Worm (Caenorhabditis elegans): Measurements from ENCODE around the gene npp-16.

npp-16 gene

ce11 chrIII:11948437-11948836, 32.7 kb downstream of the npp-16 start:
- TF ChIP-seq ztf-25 (GFP tag; IDR thresholded peaks at IDR 0.05) (no peak), dpl-1 (GFP tag; optimal IDR thresholded peaks at IDR 0.05) (no peak), F23B12.7 (tag; optimal IDR thresholded peaks at IDR 0.05; ENCODE audit: insufficient read depth) (no peak)

DNA sequence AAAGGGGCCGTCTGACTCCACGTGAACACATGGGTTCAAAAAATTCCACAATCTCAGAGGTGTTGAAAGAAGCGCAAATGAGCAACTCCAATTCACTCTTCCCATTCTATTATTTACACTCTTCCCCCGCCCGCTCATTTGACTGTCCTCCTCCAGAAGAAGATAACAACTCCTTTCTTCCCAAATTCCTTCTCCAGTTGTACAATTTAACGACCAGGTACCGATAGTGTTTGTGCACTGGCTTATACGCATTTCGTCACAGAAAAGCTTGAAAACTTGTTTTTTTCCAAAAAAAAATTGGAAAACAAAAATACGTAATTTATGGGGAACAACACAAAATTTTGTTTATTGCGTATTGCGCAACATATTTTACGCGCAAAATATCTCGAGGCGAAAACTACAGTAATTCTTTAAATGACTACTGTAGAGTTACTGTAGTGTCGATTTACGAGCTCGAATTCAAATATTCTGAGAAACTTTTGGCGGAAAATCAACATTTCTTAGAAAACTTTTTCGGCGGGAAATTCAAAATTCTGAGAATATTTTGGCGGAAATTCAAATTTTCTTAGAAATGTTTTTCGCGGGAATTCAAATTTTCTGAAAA, 33.6 kb downstream of the npp-16 start:
- TF ChIP-seq cebp-1 (GFP tag; IDR thresholded peaks at IDR 0.05) (no peak), cebp-1 (tag; optimal IDR thresholded peaks at IDR 0.05) (peak; percentile 6), nhr-80 (tag; optimal IDR thresholded peaks at IDR 0.05) (peak; percentile 22), F33H1.4 (GFP tag; IDR thresholded peaks at IDR 0.05) (peak; percentile 10; the same call in 1 of the 2 replicates), gei-17 (GFP tag; optimal IDR thresholded peaks at IDR 0.05) (no peak), lsl-1 (GFP tag; optimal IDR thresholded peaks at IDR 0.05) (peak; percentile 65), ets-4 (GFP tag; optimal IDR thresholded peaks at IDR 0.05) (no peak)

DNA sequence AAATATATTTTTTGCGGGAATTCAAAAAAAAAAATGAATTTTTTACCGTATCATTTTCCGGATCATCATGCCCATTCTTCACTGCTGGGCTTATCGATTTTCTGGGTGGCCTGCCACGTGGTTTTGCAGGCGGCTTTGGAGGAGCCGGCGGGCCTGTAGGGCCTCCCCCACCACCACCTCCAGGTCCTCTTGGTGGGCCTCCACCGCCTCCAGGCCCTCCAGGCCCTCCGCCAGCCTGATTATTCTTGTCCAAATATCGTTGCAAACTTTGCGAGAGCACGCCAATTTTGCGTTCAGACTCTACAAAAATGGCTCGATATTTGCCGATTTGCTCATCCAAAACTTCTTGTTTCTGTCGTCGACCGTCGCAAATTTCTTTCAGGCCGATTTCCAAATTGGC, 35.4 kb downstream of the npp-16 start:
- TF ChIP-seq him-1 (tag; optimal IDR thresholded peaks at IDR 0.05) (no peak), F22D6.2 (tag; optimal IDR thresholded peaks at IDR 0.05) (no peak), nhr-27 (tag; optimal IDR thresholded peaks at IDR 0.05) (no peak), attf-5 (GFP tag; optimal IDR thresholded peaks at IDR 0.05) (no peak), B0035.1 (tag; optimal IDR thresholded peaks at IDR 0.05) (no peak), dox-1 (GFP tag; IDR thresholded peaks at IDR 0.05) (no peak), egl-44 (GFP tag; IDR thresholded peaks at IDR 0.05) (no peak), nfyb-1 (GFP tag; IDR thresholded peaks at IDR 0.05) (0 out of 2 replicates have a peak, but pooled peaks have one; percentile 21), athp-1 (tag; optimal IDR thresholded peaks at IDR 0.05) (no peak), ztf-18 (tag; optimal IDR thresholded peaks at IDR 0.05) (no peak), snpc-4 (GFP tag; optimal IDR thresholded peaks at IDR 0.05) (no peak), snpc-4 (tag; optimal IDR thresholded peaks at IDR 0.05) (no peak), F37B4.10 (GFP tag; IDR thresholded peaks at IDR 0.05) (0 out of 2 replicates have a peak, but pooled peaks have one; percentile 54), ztf-26 (tag; optimal IDR thresholded peaks at IDR 0.05) (no peak), die-1 (tag; optimal IDR thresholded peaks at IDR 0.05) (no peak), ceh-91 (GFP tag; IDR thresholded peaks at IDR 0.05) (no peak), ceh-27 (GFP tag; optimal IDR thresholded peaks at IDR 0.05) (no peak), bed-2 (GFP tag; IDR thresholded peaks at IDR 0.05) (no peak), Y67H2A.10 (GFP tag; conservative IDR thresholded peaks at IDR 0.05) (no peak), attf-6 (GFP tag; IDR thresholded peaks at IDR 0.05) (no peak), zfh-2 (GFP tag; conservative IDR thresholded peaks at IDR 0.05) (peak; percentile 84), F23B12.7 (tag; optimal IDR thresholded peaks at IDR 0.05; ENCODE audit: insufficient read depth) (no peak), efl-1 (GFP tag; optimal IDR thresholded peaks at IDR 0.05) (no peak), lin-26 (GFP tag; IDR thresholded peaks at IDR 0.05) (no peak), ztf-22 (GFP tag; optimal IDR thresholded peaks at IDR 0.05) (no peak), cebp-2 (GFP tag; IDR thresholded peaks at IDR 0.05) (0 out of 2 replicates have a peak, but pooled peaks have one; percentile 60), ztf-28 (GFP tag; IDR thresholded peaks at IDR 0.05) (no peak), egrh-3 (GFP tag; IDR thresholded peaks at IDR 0.05) (peak; percentile 79; the same call in 1 of the 2 replicates), aptf-2 (GFP tag; conservative IDR thresholded peaks at IDR 0.05) (no peak)

All from whole organism, young adult.